Worm (Caenorhabditis elegans) whole organism, late embryonic: ENCODE measurements around the gene sul-3.

ENCODE experiments used
- C08G9.2 ChIP-seq: sonication (generic microtip); optimal IDR thresholded peaks from 2 replicates; lab custom pipeline; 2016; ENCODE audit warnings: mild to moderate bottlenecking, missing genetic modification characterization, moderate library complexity, missing compliant biosample characterization
- K09A11.1 ChIP-seq: sonication (generic microtip); optimal IDR thresholded peaks from 2 replicates; lab custom pipeline; 2017; ENCODE audit warnings: antibody characterized with exemption, mild to moderate bottlenecking, missing genetic modification characterization, missing compliant biosample characterization; ENCODE audit not compliant: insufficient read depth
- ahr-1 ChIP-seq: sonication (generic microtip); optimal IDR thresholded peaks from 2 replicates; lab custom pipeline; 2016; ENCODE audit warnings: missing genetic modification characterization, missing compliant biosample characterization
- ceh-14 ChIP-seq: sonication (generic microtip); optimal IDR thresholded peaks from 2 replicates; lab custom pipeline; 2016; ENCODE audit warnings: missing genotype, missing genetic modification characterization, missing compliant biosample characterization
- ceh-19 ChIP-seq: fragments of 200-800 bp; sonication (Bioruptor generic); optimal IDR thresholded peaks from 2 replicates; lab custom pipeline; 2018; ENCODE audit warnings: mild to moderate bottlenecking, missing genetic modification characterization, missing compliant biosample characterization
- ceh-24 ChIP-seq: sonication (generic microtip); optimal IDR thresholded peaks from 2 replicates; lab custom pipeline; 2016; ENCODE audit warnings: mild to moderate bottlenecking, missing genetic modification characterization, missing compliant biosample characterization
- ceh-31 ChIP-seq: sonication (generic microtip); optimal IDR thresholded peaks from 2 replicates; lab custom pipeline; 2016; ENCODE audit warnings: missing genetic modification characterization, missing compliant biosample characterization
- ceh-34 ChIP-seq: sonication (generic microtip); optimal IDR thresholded peaks from 2 replicates; lab custom pipeline; 2016; ENCODE audit warnings: mild to moderate bottlenecking, missing genetic modification characterization, missing compliant biosample characterization
- ceh-45 ChIP-seq: fragments of 200-800 bp; sonication (Bioruptor generic); IDR thresholded peaks from 2 replicates; pipeline ENCODE4 v1.3.6; 2022; ENCODE audit warnings: missing genetic modification reagents, missing genetic modification characterization, missing compliant biosample characterization
- ceh-6 ChIP-seq: fragments of 200-800 bp; sonication (Bioruptor generic); optimal IDR thresholded peaks from 2 replicates; lab custom pipeline; 2018; ENCODE audit warnings: mild to moderate bottlenecking, missing genetic modification characterization, missing compliant biosample characterization
- ceh-9 ChIP-seq: sonication (generic microtip); optimal IDR thresholded peaks from 2 replicates; lab custom pipeline; 2016; ENCODE audit warnings: mild to moderate bottlenecking, missing genetic modification characterization, inconsistent platforms, missing compliant biosample characterization
- elt-2 ChIP-seq: sonication (generic microtip); optimal IDR thresholded peaks from 2 replicates; lab custom pipeline; 2016; ENCODE audit warnings: missing genetic modification reagents, missing genetic modification characterization, missing compliant biosample characterization
- ets-4 ChIP-seq: sonication (generic microtip); optimal IDR thresholded peaks from 2 replicates; lab custom pipeline; 2016; ENCODE audit warnings: missing genetic modification characterization, missing compliant biosample characterization
- eyg-1 ChIP-seq: sonication (generic microtip); optimal IDR thresholded peaks from 2 replicates; lab custom pipeline; 2016; ENCODE audit warnings: missing genotype, missing genetic modification characterization, missing compliant biosample characterization
- fax-1 ChIP-seq: sonication (generic microtip); optimal IDR thresholded peaks from 2 replicates; lab custom pipeline; 2016; ENCODE audit warnings: missing genotype, missing genetic modification characterization, missing compliant biosample characterization
- hlh-13 ChIP-seq: fragments of 200-800 bp; sonication (Bioruptor generic); optimal IDR thresholded peaks from 2 replicates; lab custom pipeline; 2018; ENCODE audit warnings: mild to moderate bottlenecking, missing genetic modification characterization, missing compliant biosample characterization
- hlh-15 ChIP-seq: sonication (generic microtip); optimal IDR thresholded peaks from 2 replicates; lab custom pipeline; 2016; ENCODE audit warnings: missing genetic modification characterization, missing compliant biosample characterization
- hlh-30 ChIP-seq: sonication (generic microtip); optimal IDR thresholded peaks from 2 replicates; lab custom pipeline; 2017; ENCODE audit warnings: antibody characterized with exemption, missing genetic modification characterization, missing compliant biosample characterization; ENCODE audit not compliant: insufficient read depth
- lim-6 ChIP-seq: sonication (generic microtip); optimal IDR thresholded peaks from 2 replicates; lab custom pipeline; 2016; ENCODE audit warnings: missing genetic modification characterization, missing compliant biosample characterization
- madf-2 ChIP-seq: sonication (generic microtip); optimal IDR thresholded peaks from 2 replicates; lab custom pipeline; 2017; ENCODE audit warnings: missing genetic modification characterization, missing compliant biosample characterization
- nhr-232 ChIP-seq: sonication (generic microtip); optimal IDR thresholded peaks from 2 replicates; lab custom pipeline; 2016; ENCODE audit warnings: missing genetic modification characterization, missing compliant biosample characterization
- odd-2 ChIP-seq: sonication (generic microtip); optimal IDR thresholded peaks from 2 replicates; lab custom pipeline; 2017; ENCODE audit warnings: antibody characterized with exemption, mild to moderate bottlenecking, missing genetic modification characterization, missing compliant biosample characterization
- pat-9 ChIP-seq: fragments of 200-800 bp; sonication (Bioruptor generic); optimal IDR thresholded peaks from 2 replicates; lab custom pipeline; 2018; ENCODE audit warnings: mild to moderate bottlenecking, missing genetic modification characterization, moderate library complexity, missing compliant biosample characterization
- pha-2 ChIP-seq: sonication (generic microtip); optimal IDR thresholded peaks from 2 replicates; lab custom pipeline; 2017; ENCODE audit warnings: mild to moderate bottlenecking, missing genetic modification characterization, missing compliant biosample characterization
- pha-4 ChIP-seq: fragments of 150-350 bp; optimal IDR thresholded peaks from 2 replicates; lab custom pipeline; 2018; ENCODE audit warnings: missing biosample characterization, missing genetic modification reagents, missing genetic modification characterization
- pqm-1 ChIP-seq: sonication (generic microtip); optimal IDR thresholded peaks from 2 replicates; lab custom pipeline; 2016; ENCODE audit warnings: missing genetic modification characterization, missing compliant biosample characterization
- ref-2 ChIP-seq: sonication (generic microtip); optimal IDR thresholded peaks from 2 replicates; lab custom pipeline; 2016; ENCODE audit warnings: missing genetic modification characterization, missing compliant biosample characterization
- sox-2 ChIP-seq: fragments of 200-800 bp; sonication (Bioruptor generic); IDR thresholded peaks from 2 replicates; pipeline ENCODE4 v1.3.6; 2022; ENCODE audit warnings: missing genetic modification reagents, missing genetic modification characterization, missing compliant biosample characterization
- syd-9 ChIP-seq: sonication (generic microtip); optimal IDR thresholded peaks from 2 replicates; lab custom pipeline; 2016; ENCODE audit warnings: mild to moderate bottlenecking, missing genetic modification characterization, moderate library complexity, missing compliant biosample characterization
- tbx-2 ChIP-seq: sonication (generic microtip); optimal IDR thresholded peaks from 2 replicates; lab custom pipeline; 2016; ENCODE audit warnings: missing genetic modification characterization, missing compliant biosample characterization
- ttx-3 ChIP-seq: sonication (generic microtip); optimal IDR thresholded peaks from 2 replicates; lab custom pipeline; 2016; ENCODE audit warnings: missing genetic modification reagents, missing genetic modification characterization, missing compliant biosample characterization
- unc-3 ChIP-seq, 2 experiments: fragments of 200-800 bp in 1 of 2; sonication (Bioruptor generic) in 1 of 2; sonication (generic microtip) in 1 of 2; conservative IDR thresholded peaks in 1 of 2; optimal IDR thresholded peaks in 1 of 2; 2 replicates each; pipeline versions ENCODE4 v1.3.6 to Lab custom; 2016 to 2022; ENCODE audit warnings: missing compliant biosample characterization in 2 of 2, missing genetic modification characterization in 2 of 2, missing genetic modification reagents in 1 of 2
- unc-42 ChIP-seq: sonication (generic microtip); optimal IDR thresholded peaks from 2 replicates; lab custom pipeline; 2016; ENCODE audit warnings: missing genotype, missing genetic modification characterization, missing compliant biosample characterization
- unc-55 ChIP-seq: sonication (generic microtip); optimal IDR thresholded peaks from 2 replicates; lab custom pipeline; 2017; ENCODE audit warnings: missing biosample characterization, missing genetic modification reagents, missing genetic modification characterization
- ztf-16 ChIP-seq: sonication (generic microtip); optimal IDR thresholded peaks from 2 replicates; lab custom pipeline; 2017; ENCODE audit warnings: missing genetic modification characterization, missing compliant biosample characterization

sul-3 gene

DNA sequence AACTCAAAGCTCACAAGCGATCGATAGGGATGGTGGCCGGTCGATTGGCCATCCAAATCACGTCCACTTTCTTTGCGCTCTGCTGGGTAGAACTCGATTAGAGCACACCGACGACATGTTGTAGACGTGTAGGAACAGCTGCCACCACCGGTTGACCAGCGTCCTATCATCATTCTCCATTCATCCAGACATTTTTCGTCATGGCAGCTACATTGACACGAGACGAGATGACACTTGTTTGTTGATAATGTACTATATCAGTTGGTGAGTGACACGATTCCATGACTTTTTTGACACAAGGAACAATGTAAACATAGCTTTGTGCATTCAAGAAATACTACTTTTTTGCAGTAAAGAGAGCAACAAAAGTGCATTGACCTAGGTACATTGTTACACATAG lies 32.5 kb upstream of the sul-3 start:
- TF ChIP-seq C08G9.2 (no peak), ceh-19 (no peak), ceh-34 (tag; lab: Kevin White, UChicago) (no peak), unc-55 (GFP tag; lab: Kevin White, UChicago) (no peak), pha-4 (tag; lab: Kevin White, UChicago) (no peak), ets-4 (tag; lab: Kevin White, UChicago) (no peak), syd-9 (tag; lab: Kevin White, UChicago) (no peak), madf-2 (no peak), eyg-1 (tag; lab: Kevin White, UChicago) (no peak), hlh-30 (tag; lab: Kevin White, UChicago) (no peak), pha-2 (tag; lab: Kevin White, UChicago) (no peak), ceh-31 (tag; lab: Kevin White, UChicago) (no peak)

DNA sequence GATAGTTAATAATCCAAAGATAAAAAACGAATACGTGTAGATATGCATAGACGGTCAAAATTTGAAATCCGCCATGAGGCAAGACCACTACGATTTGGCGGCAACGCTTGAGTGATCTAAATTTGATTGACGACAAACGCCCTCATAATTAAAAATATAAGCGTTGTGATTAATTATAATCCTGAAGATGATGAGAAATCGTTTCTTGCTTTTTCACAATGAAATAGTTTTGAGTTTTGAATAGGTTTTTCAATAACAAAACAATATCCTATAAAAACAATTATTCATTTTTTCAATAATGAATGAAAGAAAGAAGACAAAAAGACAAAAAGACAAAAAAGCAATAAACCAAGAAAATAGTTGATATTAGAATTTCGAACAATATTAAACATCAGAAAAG lies 13.4 kb upstream of the sul-3 start, which contains the start of gene C54D2.6:
TSS of gene C54D2.6 (minus strand) at position 101 of the 400 bp plus-strand sequence.
- no peak for TF ChIP-seq sox-2 (GFP tag; lab: Robert Waterston, UW)

DNA sequence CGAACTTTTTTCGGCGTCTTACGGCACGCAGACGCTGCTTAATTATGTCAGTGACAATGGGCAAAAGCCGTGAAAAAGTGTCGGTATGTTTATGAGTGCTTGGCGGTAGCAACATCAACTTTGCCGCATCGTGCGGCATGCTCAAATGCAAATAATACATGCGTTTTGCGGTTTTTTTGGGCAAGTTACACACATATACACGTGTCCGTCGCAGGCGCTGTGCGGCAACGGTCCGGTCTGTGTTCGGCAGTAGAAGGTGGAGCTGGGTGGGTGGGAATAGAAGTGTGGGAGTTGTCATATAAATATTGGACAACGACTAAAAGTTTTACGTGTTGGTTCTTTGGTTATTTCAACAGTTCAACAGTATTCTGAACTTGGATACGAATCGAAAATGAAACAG lies 8.2 kb upstream of the sul-3 start, which contains the start of gene idpp-11:
TSS of gene idpp-11 (plus strand) at position 301 of the 400 bp plus-strand sequence.
- no peak for TF ChIP-seq hlh-13 (GFP tag; lab: Kevin White, UChicago)
- TF ChIP-seq odd-2 = no peak
- no peak for TF ChIP-seq ceh-9 (tag; lab: Kevin White, UChicago)
- TF ChIP-seq pha-2 (tag; lab: Kevin White, UChicago) = no peak
- TF ChIP-seq unc-42 (tag; lab: Kevin White, UChicago) = no peak
- no peak for TF ChIP-seq pha-4 (tag; lab: Kevin White, UChicago)
- TF ChIP-seq nhr-232 = no peak
- no peak for TF ChIP-seq K09A11.1 (tag; lab: Kevin White, UChicago)
- no peak for TF ChIP-seq ztf-16 (tag; lab: Kevin White, UChicago)
- no peak for TF ChIP-seq elt-2 (tag; lab: Kevin White, UChicago)
- no peak for TF ChIP-seq lim-6 (tag; lab: Kevin White, UChicago)
- no peak for TF ChIP-seq ceh-14
- TF ChIP-seq ceh-6 (GFP tag; lab: Kevin White, UChicago) = no peak
- no peak for TF ChIP-seq tbx-2 (tag; lab: Kevin White, UChicago)

DNA sequence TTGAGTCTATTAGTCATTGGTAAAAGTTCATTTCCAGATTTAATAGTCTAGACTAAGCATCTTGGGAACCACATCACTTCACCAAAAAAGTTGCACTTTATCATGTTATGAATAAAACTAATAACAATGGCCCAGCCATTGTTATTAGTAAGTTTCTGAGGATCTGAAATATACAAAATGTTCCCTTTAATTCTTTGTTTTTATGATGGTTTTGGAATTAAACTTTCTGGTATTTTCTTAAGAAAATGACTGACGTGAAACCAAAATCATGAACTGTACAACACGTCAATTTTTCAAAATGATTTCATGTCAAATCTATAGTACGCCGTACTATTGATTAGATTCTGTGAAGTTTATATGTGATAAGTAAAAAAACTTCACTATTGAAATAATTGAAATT lies 6.0 kb upstream of the sul-3 start:
- TF ChIP-seq fax-1 (tag; lab: Kevin White, UChicago) (no peak), ceh-24 (tag; lab: Kevin White, UChicago) (no peak), hlh-15 (tag; lab: Kevin White, UChicago) (no peak), unc-3 (GFP tag; conservative IDR thresholded peaks at IDR 0.05; lab: Robert Waterston, UW) (no peak), unc-3 (tag; optimal IDR thresholded peaks at IDR 0.05; lab: Kevin White, UChicago) (no peak), K09A11.1 (tag; lab: Kevin White, UChicago) (no peak), ref-2 (tag; lab: Kevin White, UChicago) (no peak), ahr-1 (no peak), ceh-45 (GFP tag; lab: Robert Waterston, UW) (no peak), pha-2 (tag; lab: Kevin White, UChicago) (no peak), pat-9 (no peak), ceh-34 (tag; lab: Kevin White, UChicago) (no peak), pqm-1 (tag; lab: Kevin White, UChicago) (no peak), eyg-1 (tag; lab: Kevin White, UChicago) (no peak)

DNA sequence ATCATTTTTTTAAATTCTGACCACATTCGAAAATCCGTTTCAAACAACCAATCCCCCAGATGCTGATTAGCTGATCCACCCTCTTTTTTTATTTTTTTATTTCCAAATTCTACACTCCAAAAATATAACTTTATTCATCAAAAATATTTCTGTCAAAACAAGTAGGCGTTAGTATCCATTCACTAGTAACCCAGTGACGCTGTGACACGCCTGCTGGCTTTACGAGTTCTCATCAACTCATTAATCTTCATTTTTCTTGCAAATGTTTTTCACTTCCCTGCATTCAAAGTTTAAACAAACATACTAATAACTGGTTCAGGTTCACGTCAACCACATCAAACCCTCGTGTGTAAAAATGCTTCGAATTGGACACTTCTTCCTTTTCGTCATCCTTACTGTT lies 4.6 kb upstream of the sul-3 start, which contains the start of gene nlp-101:
TSS of gene nlp-101 (plus strand) at position 301 of the 400 bp plus-strand sequence.
- TF ChIP-seq ttx-3 (tag; lab: Kevin White, UChicago) (no peak), ahr-1 (no peak), sox-2 (GFP tag; lab: Robert Waterston, UW) (no peak), pqm-1 (tag; lab: Kevin White, UChicago) (no peak), ceh-45 (GFP tag; lab: Robert Waterston, UW) (no peak), nhr-232 (no peak), pha-4 (tag; lab: Kevin White, UChicago) (no peak)
